Worm (Caenorhabditis elegans): ENCODE data around the gene R10F2.4.
"Not testable (repeated sequence)": the region's sequence is repeated elsewhere in the genome, so short reads cannot be mapped to it uniquely, and the experiment has no call there.

The R10F2.4 gene

DNA sequence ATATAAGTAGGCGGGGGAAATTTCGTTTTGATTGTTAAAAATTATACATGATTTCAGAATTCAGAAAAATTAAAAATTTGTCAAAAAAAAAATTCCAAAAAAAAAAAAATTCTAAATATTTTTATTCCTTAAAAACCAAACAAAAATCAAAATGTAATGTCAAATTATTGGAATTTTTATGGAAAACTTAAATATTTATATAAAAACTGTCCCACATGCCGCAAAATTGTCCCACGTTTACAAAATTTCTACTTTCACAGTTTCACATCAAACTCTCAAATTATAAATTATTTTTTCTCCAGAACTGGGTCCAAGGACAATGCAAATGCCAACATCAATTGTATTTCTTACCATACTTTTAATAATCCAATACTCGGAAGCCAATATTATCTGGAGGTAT lies 31.5 kb downstream of the R10F2.4 start, which contains the start of gene F56F11.1:
F56F11.1 (plus strand) TSS at position 301 of the 400 bp plus-strand sequence.
- no peak for TF ChIP-seq efl-1 (optimal IDR thresholded peaks at IDR 0.05)
- TF ChIP-seq efl-1 (GFP tag; optimal IDR thresholded peaks at IDR 0.05 in 1 of 2) = peak in 1 of 2 experiments; percentile 41
- TF ChIP-seq lin-39 (tag; optimal IDR thresholded peaks at IDR 0.05) = no peak

DNA sequence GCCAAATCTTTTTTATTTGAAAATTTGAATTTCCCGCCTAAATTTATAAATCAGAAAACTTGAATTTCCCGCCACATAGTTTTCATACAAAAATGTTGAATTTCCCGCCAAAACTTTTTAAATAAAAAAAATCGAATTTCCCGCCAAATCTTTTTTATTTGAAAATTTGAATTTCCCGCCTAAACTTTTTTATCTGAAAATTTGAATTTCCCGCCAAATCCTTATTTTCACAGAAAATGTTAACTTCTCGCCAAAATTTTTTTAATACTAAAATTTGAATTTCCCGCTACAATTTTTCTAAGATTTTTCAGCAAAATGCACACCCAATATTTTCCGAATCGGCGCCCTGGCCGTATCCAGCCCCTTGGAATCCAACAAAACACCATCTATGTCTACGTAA lies 40.9 kb downstream of the R10F2.4 start, which contains the start of gene F56F11.2:
F56F11.2 (plus strand) TSS at position 301 of the 400 bp plus-strand sequence.
- TF ChIP-seq xbp-1 (tag; optimal IDR thresholded peaks at IDR 0.05); alr-1 (tag; optimal IDR thresholded peaks at IDR 0.05; ENCODE audit: borderline replicate concordance); C34B4.2 (tag; optimal IDR thresholded peaks at IDR 0.05): not testable (repeated sequence)

DNA sequence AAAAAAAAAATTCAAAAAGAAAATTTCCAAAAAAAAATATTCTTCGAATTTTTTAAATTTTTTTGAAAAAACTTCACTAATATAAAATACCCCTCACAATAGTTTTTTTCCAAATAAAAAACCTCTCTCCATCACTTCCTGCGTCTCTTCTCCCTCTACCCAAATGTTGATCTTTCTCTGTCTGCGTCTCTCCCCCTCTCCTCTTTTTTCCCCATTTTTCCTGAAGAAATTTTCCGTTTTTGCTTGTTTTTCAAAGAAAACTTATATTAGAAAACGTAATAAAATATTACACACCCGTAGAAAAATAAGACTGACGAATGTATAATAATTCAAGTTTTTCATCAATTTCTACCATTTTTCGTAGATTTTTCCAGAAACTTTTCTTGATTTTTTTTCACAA lies 41.8 kb downstream of the R10F2.4 start:
- peak; percentile 38 for TF ChIP-seq nhr-47 (tag; optimal IDR thresholded peaks at IDR 0.05)
- TF ChIP-seq egl-13 (tag; optimal IDR thresholded peaks at IDR 0.05) = no peak
- no peak for TF ChIP-seq ets-5 (GFP tag; IDR thresholded peaks at IDR 0.05)
- TF ChIP-seq unc-62 (GFP tag; optimal IDR thresholded peaks at IDR 0.05) = no peak
- peak in 1 of 2 experiments; percentile 37 for TF ChIP-seq lsy-2 (tag; optimal IDR thresholded peaks at IDR 0.05)
- TF ChIP-seq lin-14 (GFP tag; optimal IDR thresholded peaks at IDR 0.05) = peak; percentile 28
- TF ChIP-seq skn-1 (tag; optimal IDR thresholded peaks at IDR 0.05) = no peak
- no peak for TF ChIP-seq F16B12.6 (tag; optimal IDR thresholded peaks at IDR 0.05)
- no peak for TF ChIP-seq tbx-2 (tag; optimal IDR thresholded peaks at IDR 0.05)
- no peak for TF ChIP-seq unc-98 (GFP tag; IDR thresholded peaks at IDR 0.05)
- no peak for TF ChIP-seq mdl-1 (tag; optimal IDR thresholded peaks at IDR 0.05)
- TF ChIP-seq nhr-20 (tag; optimal IDR thresholded peaks at IDR 0.05) = peak; percentile 26
- no peak for TF ChIP-seq sup-37 (GFP tag; optimal IDR thresholded peaks at IDR 0.05)
- TF ChIP-seq ceh-90 (tag; optimal IDR thresholded peaks at IDR 0.05) = no peak
- TF ChIP-seq snu-23 (GFP tag; optimal IDR thresholded peaks at IDR 0.05) = peak; percentile 32
- no peak for TF ChIP-seq unc-30 (tag; optimal IDR thresholded peaks at IDR 0.05)
- peak; percentile 25 for TF ChIP-seq swsn-7 (tag; optimal IDR thresholded peaks at IDR 0.05)
- TF ChIP-seq alr-1 (tag; optimal IDR thresholded peaks at IDR 0.05; ENCODE audit: borderline replicate concordance) = no peak
- no peak for TF ChIP-seq zip-4 (GFP tag; optimal IDR thresholded peaks at IDR 0.05)
- TF ChIP-seq nhr-84 (tag; optimal IDR thresholded peaks at IDR 0.05) = no peak
- TF ChIP-seq efl-1 (optimal IDR thresholded peaks at IDR 0.05) = peak; percentile 11 to 31
- TF ChIP-seq efl-1 (GFP tag; optimal IDR thresholded peaks at IDR 0.05 in 1 of 2) = peak in 1 of 2 experiments; percentile 33
- no peak for TF ChIP-seq lin-39 (tag; optimal IDR thresholded peaks at IDR 0.05)
- no peak for TF ChIP-seq fkh-8 (tag; optimal IDR thresholded peaks at IDR 0.05)
- no peak for TF ChIP-seq mab-9 (GFP tag; IDR thresholded peaks at IDR 0.05)
- TF ChIP-seq ztf-4 (tag; optimal IDR thresholded peaks at IDR 0.05) = no peak
- TF ChIP-seq ces-1 (GFP tag; optimal IDR thresholded peaks at IDR 0.05) = no peak
- no peak for TF ChIP-seq grh-1 (GFP tag; IDR thresholded peaks at IDR 0.05)
- no peak for TF ChIP-seq lin-15B (tag; optimal IDR thresholded peaks at IDR 0.05)
- peak; percentile 7 for TF ChIP-seq xbp-1 (tag; optimal IDR thresholded peaks at IDR 0.05)
- TF ChIP-seq pag-3 (tag; optimal IDR thresholded peaks at IDR 0.05; ENCODE audit: borderline replicate concordance, insufficient read depth) = no peak
- no peak for TF ChIP-seq ceh-82 (tag; optimal IDR thresholded peaks at IDR 0.05)
- TF ChIP-seq fos-1 (tag; optimal IDR thresholded peaks at IDR 0.05) = no peak
- TF ChIP-seq nhr-71 (tag; optimal IDR thresholded peaks at IDR 0.05) = peak; percentile 61
- no peak for TF ChIP-seq aha-1 (tag; optimal IDR thresholded peaks at IDR 0.05)
- no peak for TF ChIP-seq hlh-17 (GFP tag; optimal IDR thresholded peaks at IDR 0.05; ENCODE audit: borderline replicate concordance)
- TF ChIP-seq dpl-1 (GFP tag; optimal IDR thresholded peaks at IDR 0.05) = no peak
- no peak for TF ChIP-seq egl-27 (tag; optimal IDR thresholded peaks at IDR 0.05)
- TF ChIP-seq nhr-12 (tag; optimal IDR thresholded peaks at IDR 0.05) = no peak
- no peak for TF ChIP-seq aly-2 (tag; optimal IDR thresholded peaks at IDR 0.05)
- TF ChIP-seq C04F5.9 (tag; optimal IDR thresholded peaks at IDR 0.05) = no peak
- TF ChIP-seq dsc-1 (tag; optimal IDR thresholded peaks at IDR 0.05) = peak; percentile 66
- TF ChIP-seq sox-4 (tag; optimal IDR thresholded peaks at IDR 0.05) = no peak
- no peak for TF ChIP-seq nhr-77 (tag; optimal IDR thresholded peaks at IDR 0.05)
- peak; percentile 7 for TF ChIP-seq nhr-85 (tag)
- TF ChIP-seq fkh-10 (GFP tag; optimal IDR thresholded peaks at IDR 0.05) = no peak
- no peak for TF ChIP-seq lin-13 (GFP tag; optimal IDR thresholded peaks at IDR 0.05)

Measured in whole organism, L1 larva.